Fruit fly (Drosophila melanogaster) whole organism, embryonic: ENCODE results near the gene CG16852.

ENCODE experiments used
- Atf-2 ChIP-seq: fragments of 200-800 bp; sonication (Bioruptor generic); optimal IDR thresholded peaks from 2 replicates; lab custom pipeline; 2016; ENCODE audit warnings: missing biosample characterization, missing genetic modification characterization
- Atf6 ChIP-seq: fragments of 200-800 bp; sonication (Bioruptor generic); IDR thresholded peaks from 2 replicates; pipeline ENCODE4 v1.3.6; 2022; ENCODE audit warnings: missing biosample characterization, missing genetic modification characterization
- CG11560 ChIP-seq: fragments of 200-800 bp; sonication (Bioruptor generic); IDR thresholded peaks from 3 replicates; pipeline ENCODE4 v1.3.6; 2022; ENCODE audit warnings: missing biosample characterization, missing genetic modification characterization
- CG11696 ChIP-seq: fragments of 200-800 bp; sonication (Bioruptor generic); IDR thresholded peaks from 2 replicates; pipeline ENCODE4 v1.3.6; 2022; ENCODE audit warnings: missing biosample characterization, missing genetic modification characterization
- CG12071 ChIP-seq: fragments of 200-800 bp; sonication (Bioruptor generic); optimal IDR thresholded peaks from 3 replicates; lab custom pipeline; 2018; ENCODE audit warnings: missing biosample characterization, mild to moderate bottlenecking, missing genetic modification characterization
- CG12391 ChIP-seq: fragments of 200-800 bp; sonication (Bioruptor generic); optimal IDR thresholded peaks from 3 replicates; lab custom pipeline; 2018; ENCODE audit warnings: missing biosample characterization, mild to moderate bottlenecking, missing genetic modification characterization, moderate library complexity
- CG12769 ChIP-seq: fragments of 200-800 bp; sonication (Bioruptor generic); optimal IDR thresholded peaks from 2 replicates; lab custom pipeline; 2019; ENCODE audit warnings: missing biosample characterization, mild to moderate bottlenecking, missing genetic modification characterization, moderate library complexity
- CG14050 ChIP-seq: fragments of 200-800 bp; sonication (Bioruptor generic); IDR thresholded peaks from 3 replicates; pipeline ENCODE4 v1.3.6; 2022; ENCODE audit warnings: missing biosample characterization, missing genetic modification characterization
- CG14860 ChIP-seq: fragments of 200-800 bp; sonication (Bioruptor generic); IDR thresholded peaks from 3 replicates; pipeline ENCODE4 v1.3.6; 2022; ENCODE audit warnings: missing biosample characterization, missing genetic modification characterization; ENCODE audit not compliant: partially characterized antibody
- CG15514 ChIP-seq: fragments of 200-800 bp; sonication (Bioruptor generic); optimal IDR thresholded peaks from 3 replicates; lab custom pipeline; 2017; ENCODE audit warnings: missing biosample characterization, missing genetic modification characterization, mild to moderate bottlenecking, moderate library complexity, missing genetic modification reagents
- CG17829 ChIP-seq: fragments of 200-800 bp; optimal IDR thresholded peaks from 2 replicates; lab custom pipeline; 2019; ENCODE audit warnings: missing biosample characterization, mild to moderate bottlenecking, missing genetic modification characterization, moderate library complexity
- CG1792 ChIP-seq: fragments of 200-800 bp; sonication (Bioruptor generic); optimal IDR thresholded peaks from 2 replicates; lab custom pipeline; 2016; ENCODE audit warnings: missing biosample characterization, missing genetic modification characterization
- CG18619 ChIP-seq: fragments of 200-800 bp; sonication (Bioruptor generic); optimal IDR thresholded peaks from 3 replicates; lab custom pipeline; 2017; ENCODE audit warnings: missing biosample characterization, mild to moderate bottlenecking, missing genetic modification characterization
- CG2129 ChIP-seq: fragments of 200-800 bp; sonication (Bioruptor generic); IDR thresholded peaks from 2 replicates; pipeline ENCODE4 v1.3.6; 2022; ENCODE audit warnings: missing biosample characterization, missing genetic modification characterization; ENCODE audit not compliant: partially characterized antibody
- CG2712 ChIP-seq: fragments of 200-800 bp; optimal IDR thresholded peaks from 3 replicates; lab custom pipeline; 2019; ENCODE audit warnings: missing biosample characterization, mild to moderate bottlenecking, missing genetic modification characterization, moderate library complexity
- CG31441 ChIP-seq: fragments of 200-800 bp; sonication (Bioruptor generic); IDR thresholded peaks from 2 replicates; pipeline ENCODE4 v1.3.6; 2022; ENCODE audit warnings: missing biosample characterization, missing genetic modification characterization
- CG3281 ChIP-seq: fragments of 200-800 bp; sonication (Bioruptor generic); optimal IDR thresholded peaks from 3 replicates; lab custom pipeline; 2017; ENCODE audit warnings: missing biosample characterization, mild to moderate bottlenecking, missing genetic modification characterization
- CG6689 ChIP-seq: fragments of 200-800 bp; sonication (Bioruptor generic); IDR thresholded peaks from 2 replicates; pipeline ENCODE4 v1.3.6; 2022; ENCODE audit warnings: missing biosample characterization, missing genetic modification characterization
- CG6813 ChIP-seq: fragments of 200-800 bp; sonication (Bioruptor generic); optimal IDR thresholded peaks from 2 replicates; lab custom pipeline; 2017; ENCODE audit warnings: missing biosample characterization, missing genetic modification characterization, mild to moderate bottlenecking, moderate library complexity, missing genetic modification reagents
- CG7271 ChIP-seq: fragments of 200-800 bp; sonication (Bioruptor generic); optimal IDR thresholded peaks from 2 replicates; lab custom pipeline; 2018; ENCODE audit warnings: missing biosample characterization, mild to moderate bottlenecking, missing genetic modification characterization, moderate library complexity
- CG7357 ChIP-seq: fragments of 200-800 bp; sonication (Bioruptor generic); IDR thresholded peaks from 3 replicates; pipeline ENCODE4 v1.3.6; 2022; ENCODE audit warnings: missing biosample characterization, missing genetic modification characterization
- CG7556 ChIP-seq: fragments of 200-800 bp; sonication (Bioruptor generic); optimal IDR thresholded peaks from 2 replicates; lab custom pipeline; 2017; ENCODE audit warnings: missing biosample characterization, mild to moderate bottlenecking, missing genetic modification characterization
- CG7786 ChIP-seq: fragments of 200-800 bp; sonication (Bioruptor generic); optimal IDR thresholded peaks from 2 replicates; lab custom pipeline; 2016; ENCODE audit warnings: missing biosample characterization, missing genetic modification characterization
- D ChIP-seq, 2 experiments: fragments of 200-800 bp in 1 of 2; fragments of >200 bp in 1 of 2; sonication (Bioruptor generic) in 1 of 2; optimal IDR thresholded peaks; 2 replicates in 1 of 2; 3 replicates in 1 of 2; lab custom pipeline; 2017; ENCODE audit warnings: mild to moderate bottlenecking in 1 of 2, missing biosample characterization in 1 of 2, missing genetic modification characterization in 1 of 2, missing genetic modification reagents in 1 of 2
- Dll ChIP-seq: fragments of 200-800 bp; sonication (Bioruptor generic); IDR thresholded peaks from 4 replicates; pipeline ENCODE4 v1.3.6; 2022; ENCODE audit warnings: missing biosample characterization, missing genetic modification characterization; ENCODE audit not compliant: partially characterized antibody
- E2f1 ChIP-seq: fragments of 200-800 bp; sonication (Bioruptor generic); IDR thresholded peaks from 2 replicates; pipeline ENCODE4 v1.3.6; 2022; ENCODE audit warnings: missing biosample characterization, missing genetic modification characterization
- ERR ChIP-seq: fragments of 200-800 bp; sonication (Bioruptor generic); optimal IDR thresholded peaks from 2 replicates; lab custom pipeline; 2016; ENCODE audit warnings: missing biosample characterization, missing genetic modification characterization
- Eip74EF ChIP-seq, 2 experiments: fragments of 200-800 bp in 1 of 2; fragments of >200 bp in 1 of 2; sonication (Bioruptor generic) in 1 of 2; optimal IDR thresholded peaks; 2 replicates each; lab custom pipeline; 2017 to 2019; ENCODE audit warnings: missing biosample characterization in 2 of 2, missing genetic modification characterization in 2 of 2, mild to moderate bottlenecking in 1 of 2, moderate library complexity in 1 of 2
- Ets97D ChIP-seq: fragments of 200-800 bp; sonication (Bioruptor generic); optimal IDR thresholded peaks from 3 replicates; lab custom pipeline; 2016; ENCODE audit warnings: missing biosample characterization, missing genetic modification characterization
- Hr51 ChIP-seq, 2 experiments: fragments of 200-800 bp; sonication (Bioruptor generic); optimal IDR thresholded peaks; 2 replicates in 1 of 2; 3 replicates in 1 of 2; lab custom pipeline; 2016 to 2018; ENCODE audit warnings: missing biosample characterization in 2 of 2, missing genetic modification characterization in 2 of 2, mild to moderate bottlenecking in 1 of 2, moderate library complexity in 1 of 2
- MESR4 ChIP-seq: fragments of 200-800 bp; sonication (Bioruptor generic); optimal IDR thresholded peaks from 2 replicates; lab custom pipeline; 2018; ENCODE audit warnings: missing biosample characterization, mild to moderate bottlenecking, missing genetic modification characterization, moderate library complexity
- Rfx ChIP-seq: fragments of 200-800 bp; sonication (Bioruptor generic); IDR thresholded peaks from 2 replicates; pipeline ENCODE4 v1.3.6; 2022; ENCODE audit warnings: missing biosample characterization, missing genetic modification characterization
- Taf1 ChIP-seq: fragments of 200-800 bp; sonication (Bioruptor generic); IDR thresholded peaks from 2 replicates; pipeline ENCODE4 v1.3.6; 2022; ENCODE audit warnings: missing biosample characterization, missing genetic modification characterization
- cato ChIP-seq: fragments of 200-800 bp; sonication (Bioruptor generic); optimal IDR thresholded peaks from 2 replicates; lab custom pipeline; 2016; ENCODE audit warnings: missing biosample characterization, missing genetic modification characterization, borderline replicate concordance
- disco-r ChIP-seq: fragments of 200-800 bp; sonication (Bioruptor generic); optimal IDR thresholded peaks from 2 replicates; lab custom pipeline; 2016; ENCODE audit warnings: missing biosample characterization, missing genetic modification characterization
- eyg ChIP-seq: fragments of 200-800 bp; sonication (Bioruptor generic); optimal IDR thresholded peaks from 3 replicates; lab custom pipeline; 2016; ENCODE audit warnings: missing biosample characterization, missing genetic modification characterization
- fd64A ChIP-seq: fragments of 200-800 bp; sonication (Bioruptor generic); optimal IDR thresholded peaks from 3 replicates; lab custom pipeline; 2018; ENCODE audit warnings: missing biosample characterization, mild to moderate bottlenecking, missing genetic modification characterization
- ftz-f1 ChIP-seq: fragments of 200-800 bp; sonication (Bioruptor generic); optimal IDR thresholded peaks from 2 replicates; lab custom pipeline; 2016; ENCODE audit warnings: missing biosample characterization, missing genetic modification characterization
- fu2 ChIP-seq: fragments of 200-800 bp; sonication (Bioruptor generic); optimal IDR thresholded peaks from 2 replicates; lab custom pipeline; 2016; ENCODE audit warnings: missing biosample characterization, missing genetic modification characterization
- gem ChIP-seq: fragments of 200-800 bp; sonication (Bioruptor generic); optimal IDR thresholded peaks from 2 replicates; lab custom pipeline; 2019; ENCODE audit warnings: missing biosample characterization, mild to moderate bottlenecking, missing genetic modification characterization, moderate library complexity
- kay ChIP-seq: fragments of 200-800 bp; sonication (Bioruptor generic); optimal IDR thresholded peaks from 2 replicates; lab custom pipeline; 2016; ENCODE audit warnings: missing biosample characterization, missing genetic modification characterization
- pum ChIP-seq: fragments of 200-800 bp; sonication (Bioruptor generic); optimal IDR thresholded peaks from 2 replicates; lab custom pipeline; 2016; ENCODE audit warnings: missing biosample characterization, missing genetic modification characterization
- ranshi ChIP-seq: fragments of 200-800 bp; sonication (Bioruptor generic); IDR thresholded peaks from 2 replicates; pipeline ENCODE4 v1.3.6; 2022; ENCODE audit warnings: missing biosample characterization, missing genetic modification characterization
- ro ChIP-seq: fragments of 200-800 bp; sonication (Bioruptor generic); IDR thresholded peaks from 2 replicates; pipeline ENCODE4 v1.3.6; 2022; ENCODE audit warnings: missing biosample characterization, missing genetic modification characterization
- scrt ChIP-seq: fragments of 200-800 bp; sonication (Bioruptor generic); optimal IDR thresholded peaks from 2 replicates; lab custom pipeline; 2018; ENCODE audit warnings: missing biosample characterization, mild to moderate bottlenecking, missing genetic modification characterization, moderate library complexity
- sna ChIP-seq: fragments of 200-800 bp; sonication (Bioruptor generic); IDR thresholded peaks from 2 replicates; pipeline ENCODE4 v1.3.6; 2022; ENCODE audit warnings: missing biosample characterization, missing genetic modification characterization; ENCODE audit not compliant: partially characterized antibody
- trh ChIP-seq: fragments of 200-800 bp; sonication (Bioruptor generic); optimal IDR thresholded peaks from 2 replicates; lab custom pipeline; 2016; ENCODE audit warnings: missing biosample characterization, missing genetic modification characterization
- tx ChIP-seq: fragments of 200-800 bp; sonication (Bioruptor generic); optimal IDR thresholded peaks from 2 replicates; lab custom pipeline; 2016; ENCODE audit warnings: missing biosample characterization, missing genetic modification characterization

Gene CG16852

dm6 chr2L:13512182-13513032 is 28.1 kb upstream of the CG16852 start (continued):
- TF ChIP-seq ranshi (peak; percentile 38; the same call in 1 of the 2 replicates), Rfx (peak; percentile 64), Taf1 (GFP tag; lab: Robert Waterston, UW) (no peak), CG6813 (GFP tag; lab: Kevin White, UChicago) (no peak), CG11696 (no peak), Dll (GFP tag; lab: Robert Waterston, UW) (no peak), fd64A (GFP tag; lab: Kevin White, UChicago) (no peak), CG3281 (GFP tag; lab: Kevin White, UChicago) (peak; percentile 47), disco-r (no peak), CG11560 (tag; lab: Robert Waterston, UW) (no peak), CG7271 (tag; lab: Kevin White, UChicago) (no peak), CG7786 (GFP tag; lab: Kevin White, UChicago) (no peak), fu2 (GFP tag; lab: Kevin White, UChicago) (no peak), Ets97D (no peak), E2f1 (0 out of 2 replicates have a peak, but pooled peaks have one; percentile 13), CG6689 (GFP tag; lab: Robert Waterston, UW) (no peak), eyg (GFP tag; lab: Kevin White, UChicago) (no peak), gem (tag; lab: Kevin White, UChicago) (peak; percentile 63), scrt (GFP tag; lab: Kevin White, UChicago) (no peak), CG17829 (tag; lab: Kevin White, UChicago) (no peak), CG7556 (GFP tag; lab: Kevin White, UChicago) (no peak), CG12769 (tag; lab: Kevin White, UChicago) (peak; percentile 60), CG7357 (GFP tag; lab: Robert Waterston, UW) (no peak), CG15514 (GFP tag; lab: Kevin White, UChicago) (no peak), Hr51 (GFP tag; optimal IDR thresholded peaks at IDR 0.05; lab: Kevin White, UChicago) (peak in 1 of 2 experiments; percentile 66), CG2712 (tag; lab: Kevin White, UChicago) (peak; percentile 32), MESR4 (no peak), sna (GFP tag; lab: Robert Waterston, UW) (no peak), CG12391 (tag; lab: Kevin White, UChicago) (peak; percentile 41), D (optimal IDR thresholded peaks at IDR 0.05; lab: Kevin White, UChicago) (no peak), D (GFP tag; optimal IDR thresholded peaks at IDR 0.05; lab: Kevin White, UChicago) (no peak), CG1792 (GFP tag; lab: Kevin White, UChicago) (no peak), tx (GFP tag; lab: Kevin White, UChicago) (no peak), CG2129 (GFP tag; lab: Robert Waterston, UW) (no peak), CG14860 (no peak), trh (GFP tag; lab: Kevin White, UChicago) (no peak), cato (GFP tag; lab: Kevin White, UChicago) (no peak), ro (GFP tag; lab: Robert Waterston, UW) (no peak), CG31441 (peak; percentile 39; the same call in 1 of the 2 replicates), Atf-2 (GFP tag; lab: Kevin White, UChicago) (no peak), pum (GFP tag; lab: Kevin White, UChicago) (no peak), ERR (GFP tag; lab: Kevin White, UChicago) (no peak), CG14050 (no peak), Atf6 (GFP tag; lab: Robert Waterston, UW) (peak; percentile 42; the same call in 1 of the 2 replicates), Eip74EF (GFP tag; optimal IDR thresholded peaks at IDR 0.05; lab: Kevin White, UChicago) (no peak), CG12071 (no peak), ftz-f1 (GFP tag; lab: Kevin White, UChicago) (no peak), CG18619 (peak; percentile 16), kay (GFP tag; lab: Kevin White, UChicago) (no peak)
